Fruit fly (Drosophila melanogaster) whole organism, embryonic: Measurements from ENCODE around the gene yellow-g2.

Experiments
- ATbp ChIP-seq: fragments of 200-800 bp; sonication (Bioruptor generic); optimal IDR thresholded peaks from 2 replicates; lab custom pipeline; 2017; ENCODE audit warnings: missing biosample characterization, mild to moderate bottlenecking, missing genetic modification characterization, missing genetic modification reagents
- B-H2 ChIP-seq: fragments of 200-800 bp; sonication (Bioruptor generic); optimal IDR thresholded peaks from 2 replicates; lab custom pipeline; 2018; ENCODE audit warnings: missing biosample characterization, mild to moderate bottlenecking, missing genetic modification characterization
- BEAF-32 ChIP-seq: fragments of 200-800 bp; sonication (Bioruptor generic); optimal IDR thresholded peaks from 3 replicates; lab custom pipeline; 2017; ENCODE audit warnings: missing biosample characterization, missing genetic modification characterization, mild to moderate bottlenecking, moderate library complexity, missing genetic modification reagents
- Bteb2 ChIP-seq: fragments of 200-800 bp; sonication (Bioruptor generic); optimal IDR thresholded peaks from 2 replicates; lab custom pipeline; 2016; ENCODE audit warnings: missing biosample characterization, missing genetic modification characterization
- CG11398 ChIP-seq: fragments of 200-800 bp; sonication (Bioruptor generic); optimal IDR thresholded peaks from 2 replicates; lab custom pipeline; 2016; ENCODE audit warnings: missing biosample characterization, missing genetic modification characterization
- CG11560 ChIP-seq: fragments of 200-800 bp; sonication (Bioruptor generic); IDR thresholded peaks from 3 replicates; pipeline ENCODE4 v1.3.6; 2022; ENCODE audit warnings: missing biosample characterization, missing genetic modification characterization
- CG12769 ChIP-seq: fragments of 200-800 bp; sonication (Bioruptor generic); optimal IDR thresholded peaks from 2 replicates; lab custom pipeline; 2019; ENCODE audit warnings: missing biosample characterization, mild to moderate bottlenecking, missing genetic modification characterization, moderate library complexity
- CG12942 ChIP-seq: fragments of 200-800 bp; sonication (Bioruptor generic); optimal IDR thresholded peaks from 3 replicates; lab custom pipeline; 2016; ENCODE audit warnings: missing biosample characterization, missing genetic modification characterization
- CG13894 ChIP-seq: fragments of 200-800 bp; sonication (Bioruptor generic); optimal IDR thresholded peaks from 3 replicates; lab custom pipeline; 2018; ENCODE audit warnings: missing biosample characterization, mild to moderate bottlenecking, missing genetic modification characterization, moderate library complexity
- CG16863 ChIP-seq: fragments of 200-800 bp; sonication (Bioruptor generic); optimal IDR thresholded peaks from 3 replicates; lab custom pipeline; 2016; ENCODE audit warnings: missing biosample characterization, missing genetic modification characterization
- CG17829 ChIP-seq: fragments of 200-800 bp; optimal IDR thresholded peaks from 2 replicates; lab custom pipeline; 2019; ENCODE audit warnings: missing biosample characterization, mild to moderate bottlenecking, missing genetic modification characterization, moderate library complexity
- CG30020 ChIP-seq: fragments of 200-800 bp; optimal IDR thresholded peaks from 2 replicates; lab custom pipeline; 2019; ENCODE audit warnings: missing biosample characterization, mild to moderate bottlenecking, missing genetic modification characterization, moderate library complexity
- CG3407 ChIP-seq: fragments of 200-800 bp; sonication (Bioruptor generic); optimal IDR thresholded peaks from 2 replicates; lab custom pipeline; 2018; ENCODE audit warnings: missing biosample characterization, mild to moderate bottlenecking, missing genetic modification characterization
- CG34224 ChIP-seq: fragments of 200-800 bp; sonication (Bioruptor generic); IDR thresholded peaks from 3 replicates; pipeline ENCODE4 v1.3.6; 2022; ENCODE audit warnings: missing biosample characterization, missing genetic modification characterization; ENCODE audit not compliant: partially characterized antibody
- CG3995 ChIP-seq: fragments of 200-800 bp; sonication (Bioruptor generic); optimal IDR thresholded peaks from 3 replicates; lab custom pipeline; 2016; ENCODE audit warnings: missing biosample characterization, missing genetic modification characterization
- CG42726 ChIP-seq: fragments of 200-800 bp; sonication (Bioruptor generic); IDR thresholded peaks from 2 replicates; pipeline ENCODE4 v1.3.6; 2022; ENCODE audit warnings: missing biosample characterization, missing genetic modification characterization; ENCODE audit not compliant: partially characterized antibody
- CG4328 ChIP-seq: fragments of 200-800 bp; sonication (Bioruptor generic); optimal IDR thresholded peaks from 3 replicates; lab custom pipeline; 2017; ENCODE audit warnings: missing biosample characterization, missing genetic modification reagents, missing genetic modification characterization
- CG4730 ChIP-seq: fragments of 200-800 bp; sonication (Bioruptor generic); IDR thresholded peaks from 2 replicates; pipeline ENCODE4 v1.3.6; 2022; ENCODE audit warnings: missing biosample characterization, missing genetic modification characterization
- CG5180 ChIP-seq: fragments of 200-800 bp; sonication (Bioruptor generic); optimal IDR thresholded peaks from 3 replicates; lab custom pipeline; 2017; ENCODE audit warnings: missing biosample characterization, missing genetic modification characterization, mild to moderate bottlenecking, moderate library complexity, missing genetic modification reagents
- CG8765 ChIP-seq: fragments of 200-800 bp; sonication (Bioruptor generic); IDR thresholded peaks from 2 replicates; pipeline ENCODE4 v1.3.6; 2022; ENCODE audit warnings: missing biosample characterization, missing genetic modification characterization
- Dip2 ChIP-seq: fragments of 200-800 bp; sonication (Bioruptor generic); IDR thresholded peaks from 2 replicates; pipeline ENCODE4 v1.3.6; 2022; ENCODE audit warnings: missing biosample characterization, missing genetic modification characterization
- E2f1 ChIP-seq: fragments of 200-800 bp; sonication (Bioruptor generic); IDR thresholded peaks from 2 replicates; pipeline ENCODE4 v1.3.6; 2022; ENCODE audit warnings: missing biosample characterization, missing genetic modification characterization
- Hand ChIP-seq: fragments of 200-800 bp; sonication (Bioruptor generic); optimal IDR thresholded peaks from 2 replicates; lab custom pipeline; 2017; ENCODE audit warnings: mild to moderate bottlenecking, missing biosample characterization, missing genetic modification reagents, missing genetic modification characterization
- Lpt ChIP-seq: fragments of >200 bp; optimal IDR thresholded peaks from 2 replicates; lab custom pipeline; 2018; ENCODE audit warnings: missing biosample characterization, missing genetic modification characterization
- MESR4 ChIP-seq: fragments of 200-800 bp; sonication (Bioruptor generic); optimal IDR thresholded peaks from 2 replicates; lab custom pipeline; 2018; ENCODE audit warnings: missing biosample characterization, mild to moderate bottlenecking, missing genetic modification characterization, moderate library complexity
- Sry-β ChIP-seq: fragments of 200-800 bp; sonication (Bioruptor generic); optimal IDR thresholded peaks from 2 replicates; lab custom pipeline; 2018; ENCODE audit warnings: missing biosample characterization, mild to moderate bottlenecking, missing genetic modification characterization, moderate library complexity
- Trl ChIP-seq, 3 experiments: fragments of >200 bp in 2 of 3; fragments of 200-800 bp in 1 of 3; sonication (Bioruptor generic) in 1 of 3; optimal IDR thresholded peaks; 2 replicates in 1 of 3; 3 replicates in 2 of 3; lab custom pipeline; 2016 to 2017; ENCODE audit warnings: missing biosample characterization in 1 of 3, missing genetic modification characterization in 1 of 3
- abd-A ChIP-seq: fragments of 200-800 bp; sonication (Bioruptor generic); optimal IDR thresholded peaks from 3 replicates; lab custom pipeline; 2019; ENCODE audit warnings: missing biosample characterization, mild to moderate bottlenecking, missing genetic modification characterization, moderate library complexity
- ac ChIP-seq: fragments of 200-800 bp; sonication (Bioruptor generic); optimal IDR thresholded peaks from 3 replicates; lab custom pipeline; 2017; ENCODE audit warnings: missing biosample characterization, mild to moderate bottlenecking, missing genetic modification characterization
- bbx ChIP-seq: fragments of 200-800 bp; sonication (Bioruptor generic); IDR thresholded peaks from 2 replicates; pipeline ENCODE4 v1.3.6; 2022; ENCODE audit warnings: missing biosample characterization, missing genetic modification characterization; ENCODE audit not compliant: partially characterized antibody
- cato ChIP-seq: fragments of 200-800 bp; sonication (Bioruptor generic); optimal IDR thresholded peaks from 2 replicates; lab custom pipeline; 2016; ENCODE audit warnings: missing biosample characterization, missing genetic modification characterization, borderline replicate concordance
- caup ChIP-seq: fragments of 200-800 bp; sonication (Bioruptor generic); optimal IDR thresholded peaks from 3 replicates; lab custom pipeline; 2017; ENCODE audit warnings: missing biosample characterization, mild to moderate bottlenecking, missing genetic modification characterization, moderate library complexity; ENCODE audit not compliant: severe bottlenecking
- chif ChIP-seq, 2 experiments: fragments of 200-800 bp; sonication (Bioruptor generic); optimal IDR thresholded peaks; 3 replicates each; lab custom pipeline; 2016; ENCODE audit warnings: missing biosample characterization in 2 of 2, missing genetic modification characterization in 2 of 2
- da ChIP-seq: fragments of 200-800 bp; sonication (Bioruptor generic); optimal IDR thresholded peaks from 2 replicates; lab custom pipeline; 2016; ENCODE audit warnings: missing biosample characterization, missing genetic modification characterization
- ems ChIP-seq: fragments of 200-800 bp; sonication (Bioruptor generic); optimal IDR thresholded peaks from 3 replicates; lab custom pipeline; 2016; ENCODE audit warnings: missing biosample characterization, missing genetic modification characterization
- esg ChIP-seq: fragments of 200-800 bp; sonication (Bioruptor generic); conservative IDR thresholded peaks from 2 replicates; pipeline ENCODE4 v1.3.6; 2022; ENCODE audit warnings: missing biosample characterization, missing genetic modification characterization
- eve ChIP-seq, 2 experiments: fragments of >200 bp; optimal IDR thresholded peaks; 2 replicates each; lab custom pipeline; 2017; ENCODE audit warnings: missing biosample characterization in 2 of 2, missing genetic modification characterization in 2 of 2
- fd102C ChIP-seq: fragments of 200-800 bp; sonication (Bioruptor generic); optimal IDR thresholded peaks from 2 replicates; lab custom pipeline; 2018; ENCODE audit warnings: missing biosample characterization, mild to moderate bottlenecking, missing genetic modification characterization, moderate library complexity
- gce ChIP-seq: fragments of 200-800 bp; sonication (Bioruptor generic); IDR thresholded peaks from 3 replicates; pipeline ENCODE4 v1.3.6; 2022; ENCODE audit warnings: missing biosample characterization, missing genetic modification characterization
- gro ChIP-seq: fragments of 200-800 bp; sonication (Bioruptor generic); optimal IDR thresholded peaks from 2 replicates; lab custom pipeline; 2016; ENCODE audit warnings: missing biosample characterization, missing genetic modification characterization
- h ChIP-seq: fragments of >200 bp; optimal IDR thresholded peaks from 2 replicates; lab custom pipeline; 2017
- lola ChIP-seq, 3 experiments: fragments of >200 bp in 2 of 3; fragments of 200-800 bp in 1 of 3; sonication (Bioruptor generic) in 1 of 3; optimal IDR thresholded peaks; 2 replicates each; lab custom pipeline; 2017 to 2019; ENCODE audit warnings: missing biosample characterization in 3 of 3, missing genetic modification characterization in 3 of 3, mild to moderate bottlenecking in 1 of 3, moderate library complexity in 1 of 3
- mirr ChIP-seq: fragments of 200-800 bp; sonication (Bioruptor generic); optimal IDR thresholded peaks from 3 replicates; lab custom pipeline; 2018; ENCODE audit warnings: missing biosample characterization, mild to moderate bottlenecking, missing genetic modification characterization
- nerfin-1 ChIP-seq: fragments of 200-800 bp; sonication (Bioruptor generic); optimal IDR thresholded peaks from 3 replicates; lab custom pipeline; 2019; ENCODE audit warnings: missing biosample characterization, mild to moderate bottlenecking, missing genetic modification characterization, moderate library complexity
- nmo ChIP-seq: fragments of 200-800 bp; sonication (Bioruptor generic); optimal IDR thresholded peaks from 2 replicates; lab custom pipeline; 2018; ENCODE audit warnings: missing biosample characterization, mild to moderate bottlenecking, missing genetic modification characterization, moderate library complexity
- pb ChIP-seq: fragments of 200-800 bp; sonication (Bioruptor generic); optimal IDR thresholded peaks from 3 replicates; lab custom pipeline; 2016; ENCODE audit warnings: missing biosample characterization, missing genetic modification characterization
- pum ChIP-seq: fragments of 200-800 bp; sonication (Bioruptor generic); optimal IDR thresholded peaks from 2 replicates; lab custom pipeline; 2016; ENCODE audit warnings: missing biosample characterization, missing genetic modification characterization
- shn ChIP-seq: fragments of 200-800 bp; sonication (Bioruptor generic); optimal IDR thresholded peaks from 3 replicates; lab custom pipeline; 2016; ENCODE audit warnings: missing biosample characterization, missing genetic modification characterization
- sna ChIP-seq: fragments of 200-800 bp; sonication (Bioruptor generic); IDR thresholded peaks from 2 replicates; pipeline ENCODE4 v1.3.6; 2022; ENCODE audit warnings: missing biosample characterization, missing genetic modification characterization; ENCODE audit not compliant: partially characterized antibody

Gene yellow-g2

DNA sequence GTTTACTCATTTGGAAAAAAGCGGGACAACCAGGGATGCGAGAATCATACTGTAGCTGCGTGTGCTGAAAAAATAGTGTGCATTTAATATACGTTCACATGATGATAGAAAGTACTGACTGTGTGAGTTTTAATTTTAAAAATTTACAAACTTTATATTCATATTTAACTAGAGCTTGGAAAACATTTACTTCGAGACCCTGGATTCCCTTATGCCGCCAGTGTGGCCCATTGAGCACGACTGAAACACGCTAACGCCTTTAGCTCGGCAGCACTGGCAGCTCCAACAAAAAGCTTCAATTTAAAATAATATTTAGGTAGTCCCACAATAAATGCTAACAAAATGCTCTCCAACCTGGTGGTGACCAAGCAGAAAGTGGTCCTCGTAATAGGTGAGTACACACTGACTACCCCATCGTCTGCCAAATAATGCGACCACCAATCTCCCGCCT, 18.9 kb upstream of the yellow-g2 start, which contains the start of the genes CG1275 and Elp5 (continued):
- TF ChIP-seq Trl (optimal IDR thresholded peaks at IDR 0.05; lab: Kevin White, UChicago) (peak in 1 of 2 experiments; percentile 6), Trl (GFP tag; optimal IDR thresholded peaks at IDR 0.05; lab: Kevin White, UChicago) (peak; percentile 96), caup (GFP tag; lab: Kevin White, UChicago) (peak; percentile 97), CG42726 (GFP tag; lab: Robert Waterston, UW) (no peak), CG11560 (tag; lab: Robert Waterston, UW) (peak; percentile 95), chif (GFP tag; optimal IDR thresholded peaks at IDR 0.05; lab: Kevin White, UChicago) (peak; percentile 95 to 97), CG30020 (tag; lab: Kevin White, UChicago) (peak; percentile 85), CG5180 (GFP tag; lab: Kevin White, UChicago) (peak; percentile 83), CG4730 (GFP tag; lab: Robert Waterston, UW) (peak; percentile 99), CG12942 (GFP tag; lab: Kevin White, UChicago) (peak; percentile 97), CG16863 (GFP tag; lab: Kevin White, UChicago) (peak; percentile 95), Sry-β (peak; percentile 80), CG3995 (GFP tag; lab: Kevin White, UChicago) (peak; percentile 83), B-H2 (GFP tag; lab: Kevin White, UChicago) (peak; percentile 98), mirr (GFP tag; lab: Kevin White, UChicago) (peak; percentile 98), CG8765 (GFP tag; lab: Robert Waterston, UW) (peak; percentile 99), shn (GFP tag; lab: Kevin White, UChicago) (peak; percentile 91), lola (GFP tag; optimal IDR thresholded peaks at IDR 0.05; lab: Kevin White, UChicago) (peak in 1 of 3 experiments; percentile 96), bbx (GFP tag; lab: Robert Waterston, UW) (no peak), da (peak; percentile 90), ems (GFP tag; lab: Kevin White, UChicago) (peak; percentile 96), gro (GFP tag; lab: Kevin White, UChicago) (peak; percentile 95), gce (GFP tag; lab: Robert Waterston, UW) (peak; percentile 99), CG4328 (peak; percentile 93), esg (GFP tag; lab: Robert Waterston, UW) (peak; percentile 99), ATbp (GFP tag; lab: Kevin White, UChicago) (peak; percentile 97), CG3407 (peak; percentile 94), E2f1 (GFP tag; lab: Robert Waterston, UW) (peak; percentile 100), Dip2 (peak; percentile 81), nmo (GFP tag; lab: Kevin White, UChicago) (peak; percentile 98), cato (GFP tag; lab: Kevin White, UChicago) (peak; percentile 97), Lpt (no peak), MESR4 (peak; percentile 81), CG17829 (peak; percentile 98), CG12769 (peak; percentile 98), sna (GFP tag; lab: Robert Waterston, UW) (0 out of 2 replicates have a peak, but pooled peaks have one; percentile 30), CG11398 (GFP tag; lab: Kevin White, UChicago) (peak; percentile 92), Hand (GFP tag; lab: Kevin White, UChicago) (peak; percentile 94), fd102C (GFP tag; lab: Kevin White, UChicago) (peak; percentile 80), ac (GFP tag; lab: Kevin White, UChicago) (peak; percentile 80), h (lab: Kevin White, UChicago) (no peak), CG34224 (GFP tag; lab: Robert Waterston, UW) (no peak), eve (GFP tag; optimal IDR thresholded peaks at IDR 0.05; lab: Kevin White, UChicago) (no peak), CG13894 (tag; lab: Kevin White, UChicago) (peak; percentile 97), pb (GFP tag; lab: Kevin White, UChicago) (peak; percentile 94), nerfin-1 (tag; lab: Kevin White, UChicago) (peak; percentile 97), abd-A (tag; lab: Kevin White, UChicago) (no peak), BEAF-32 (peak; percentile 45), pum (GFP tag; lab: Kevin White, UChicago) (peak; percentile 97), Bteb2 (peak; percentile 97)
